Fruit fly (Drosophila melanogaster): Measurements from ENCODE around the gene Ho.
A peak's percentile ranks its signal among the peaks of the same experiment; 100 is the strongest.

Gene Ho

dm6 chr3R:11678016-11678415 is 1.5 kb upstream of the Ho start, which contains the start of gene CG18476 (continued):
- TF ChIP-seq CG30431 (GFP tag; optimal IDR thresholded peaks at IDR 0.05) = peak; percentile 57
- no peak for TF ChIP-seq pb (GFP tag; optimal IDR thresholded peaks at IDR 0.05)
- TF ChIP-seq CG7271 (tag; optimal IDR thresholded peaks at IDR 0.05) = peak; percentile 84
- peak; percentile 55 for TF ChIP-seq cato (GFP tag; optimal IDR thresholded peaks at IDR 0.05; ENCODE audit: borderline replicate concordance)
- TF ChIP-seq CkIIα-i1 (GFP tag; IDR thresholded peaks at IDR 0.05) = no peak
- peak; percentile 92 for TF ChIP-seq Blimp-1 (GFP tag; optimal IDR thresholded peaks at IDR 0.05)
- TF ChIP-seq CG10209 (GFP tag; optimal IDR thresholded peaks at IDR 0.05) = peak; percentile 89
- TF ChIP-seq CG32767 (GFP tag; IDR thresholded peaks at IDR 0.05) = peak; percentile 87
- peak; percentile 84 for TF ChIP-seq Nf-YC (tag; optimal IDR thresholded peaks at IDR 0.05)
- peak; percentile 90 for TF ChIP-seq CG2889 (GFP tag; IDR thresholded peaks at IDR 0.05)
- peak; percentile 78 for TF ChIP-seq pho (GFP tag; optimal IDR thresholded peaks at IDR 0.05)
- peak; percentile 89 for TF ChIP-seq CG12299 (tag; optimal IDR thresholded peaks at IDR 0.05)
- peak; percentile 78 to 83 for TF ChIP-seq Pdp1 (GFP tag; optimal IDR thresholded peaks at IDR 0.05)
- peak; percentile 94 for TF ChIP-seq H2.0 (GFP tag; IDR thresholded peaks at IDR 0.05)
- no peak for TF ChIP-seq CG4282 (GFP tag; optimal IDR thresholded peaks at IDR 0.05)
- TF ChIP-seq ttk (GFP tag; IDR thresholded peaks at IDR 0.05) = peak; percentile 91
- peak; percentile 95 for TF ChIP-seq Drgx (GFP tag; IDR thresholded peaks at IDR 0.05)
- TF ChIP-seq CG8924 (tag; optimal IDR thresholded peaks at IDR 0.05) = peak; percentile 93
- peak; percentile 13 for TF ChIP-seq en (GFP tag; optimal IDR thresholded peaks at IDR 0.05)
- no peak for TF ChIP-seq sima (GFP tag; optimal IDR thresholded peaks at IDR 0.05)
- TF ChIP-seq onecut (GFP tag; IDR thresholded peaks at IDR 0.05) = peak; percentile 87
- TF ChIP-seq Hr3 (GFP tag; optimal IDR thresholded peaks at IDR 0.05) = peak; percentile 86
- peak; percentile 86 for TF ChIP-seq CG6175 (GFP tag; IDR thresholded peaks at IDR 0.05)
- peak; percentile 38 for TF ChIP-seq Elba2 (GFP tag; optimal IDR thresholded peaks at IDR 0.05)
- TF ChIP-seq CG9817 (tag; optimal IDR thresholded peaks at IDR 0.05) = peak; percentile 92
- peak; percentile 78 for TF ChIP-seq ATbp (GFP tag; optimal IDR thresholded peaks at IDR 0.05)
- TF ChIP-seq CG10431 (GFP tag; optimal IDR thresholded peaks at IDR 0.05) = no peak
- peak; percentile 89 for TF ChIP-seq seq (GFP tag; IDR thresholded peaks at IDR 0.05)
- no peak for TF ChIP-seq tio (GFP tag; optimal IDR thresholded peaks at IDR 0.05)
- peak; percentile 89 for TF ChIP-seq tin (GFP tag; optimal IDR thresholded peaks at IDR 0.05)
- peak; percentile 95 for TF ChIP-seq sob (GFP tag; IDR thresholded peaks at IDR 0.05)
- TF ChIP-seq Awh (GFP tag; IDR thresholded peaks at IDR 0.05) = peak; percentile 94
- peak; percentile 81 for TF ChIP-seq gt (GFP tag; IDR thresholded peaks at IDR 0.05)
- TF ChIP-seq cas (GFP tag; IDR thresholded peaks at IDR 0.05) = peak; percentile 93
- peak; percentile 69 for TF ChIP-seq vfl (GFP tag; optimal IDR thresholded peaks at IDR 0.05)
- peak; percentile 52 to 95 for TF ChIP-seq Hr51 (GFP tag; optimal IDR thresholded peaks at IDR 0.05)
- TF ChIP-seq CG15269 (tag; optimal IDR thresholded peaks at IDR 0.05) = peak; percentile 94
- no peak for TF ChIP-seq da (GFP tag; optimal IDR thresholded peaks at IDR 0.05)
- TF ChIP-seq Chrac-16 (GFP tag; optimal IDR thresholded peaks at IDR 0.05) = peak; percentile 88
- TF ChIP-seq CG1024 (GFP tag; IDR thresholded peaks at IDR 0.05) = peak; percentile 79
- TF ChIP-seq ase (GFP tag; IDR thresholded peaks at IDR 0.05) = peak; percentile 92
- peak; percentile 98 for TF ChIP-seq CG3995 (GFP tag; optimal IDR thresholded peaks at IDR 0.05)
- peak; percentile 91 for TF ChIP-seq Rx (GFP tag; IDR thresholded peaks at IDR 0.05)
- TF ChIP-seq zen2 (GFP tag; IDR thresholded peaks at IDR 0.05; ENCODE audit: partially characterized antibody) = no peak
- peak; percentile 91 for TF ChIP-seq Hmr (GFP tag; optimal IDR thresholded peaks at IDR 0.05)
- peak; percentile 37 for TF ChIP-seq pnt (GFP tag; optimal IDR thresholded peaks at IDR 0.05)
- TF ChIP-seq nom (GFP tag; optimal IDR thresholded peaks at IDR 0.05) = peak; percentile 78
- TF ChIP-seq trem (tag; optimal IDR thresholded peaks at IDR 0.05) = peak; percentile 93
- TF ChIP-seq CG13894 (tag; optimal IDR thresholded peaks at IDR 0.05) = peak; percentile 84
- no peak for TF ChIP-seq prd (optimal IDR thresholded peaks at IDR 0.05)
- peak; percentile 96 for TF ChIP-seq prd (GFP tag; IDR thresholded peaks at IDR 0.05)
- peak; percentile 35; the same call in 1 of the 2 replicates for TF ChIP-seq dati (GFP tag; IDR thresholded peaks at IDR 0.05)
